Worm (Caenorhabditis elegans): Measurements from ENCODE around the gene B0563.18.

DNA sequence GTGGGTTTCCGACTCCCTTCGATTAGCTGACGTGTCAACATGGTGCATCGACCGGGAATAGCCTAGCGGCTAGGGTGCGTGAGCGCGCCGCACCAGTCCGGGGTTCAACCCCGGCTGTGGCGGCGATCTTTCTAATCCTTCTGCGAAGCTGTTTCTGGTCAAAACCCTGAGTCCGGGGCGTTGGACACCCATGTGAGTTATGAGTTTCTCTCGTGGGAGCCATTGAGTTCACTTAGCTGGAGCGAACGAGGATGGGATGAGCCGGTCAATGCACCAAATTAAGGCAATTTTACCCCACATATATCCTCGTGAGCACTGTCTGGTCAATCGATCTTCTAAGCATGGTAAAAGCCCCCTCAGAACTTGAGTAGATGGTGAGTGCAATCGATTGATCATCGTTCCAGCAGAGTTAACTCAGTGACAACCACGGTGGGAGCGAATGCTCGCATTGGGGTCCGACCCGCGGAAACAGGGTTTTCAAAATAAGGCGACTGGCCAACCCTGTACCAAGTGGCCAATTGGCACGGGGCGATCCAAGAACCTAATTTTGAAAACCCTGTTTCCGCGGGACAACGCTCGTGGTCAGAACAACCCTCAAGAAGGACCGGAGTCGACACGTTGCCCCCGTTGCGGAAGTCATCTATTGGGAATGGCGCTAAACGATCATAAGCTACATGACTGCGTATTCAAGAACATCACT lies 19.6 kb downstream of the B0563.18 start, which contains the start of gene Y81B9A.1:
- TF ChIP-seq nhr-11 (tag; optimal IDR thresholded peaks at IDR 0.05) = no peak
- no peak for TF ChIP-seq dmd-4 (tag; optimal IDR thresholded peaks at IDR 0.05; ENCODE audit: borderline replicate concordance)
- no peak for TF ChIP-seq ama-1 (optimal IDR thresholded peaks at IDR 0.05)
